Worm (Caenorhabditis elegans): ENCODE results near the gene srsx-34.

srsx-34 gene

DNA sequence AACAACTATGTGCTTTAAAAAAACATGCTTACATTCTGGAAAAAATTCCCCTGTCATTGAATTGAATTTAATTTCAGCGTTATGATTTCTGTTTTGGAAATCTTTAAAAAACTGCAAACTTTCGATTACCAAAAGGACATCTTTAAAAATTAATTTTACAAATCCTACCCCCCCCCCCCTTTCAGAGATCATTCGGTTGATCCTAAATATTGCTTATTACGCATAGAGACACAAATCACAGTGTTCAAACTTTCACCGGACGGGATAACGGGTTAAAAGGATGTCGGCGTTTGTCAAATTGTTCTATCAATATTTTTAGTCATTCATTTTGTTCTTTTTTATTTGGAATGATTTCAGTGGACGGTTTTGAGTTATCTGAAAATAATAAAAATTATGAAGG is 2.5 kb upstream of the srsx-34 start, which contains the start of gene C25E10.4:
TSS of gene C25E10.4 (plus strand) at position 301 of the 400 bp plus-strand sequence.
- no peak for TF ChIP-seq zag-1 (tag; optimal IDR thresholded peaks at IDR 0.05)
- TF ChIP-seq aly-2 (tag; optimal IDR thresholded peaks at IDR 0.05): no peak
- no peak for TF ChIP-seq nhr-6 (tag; optimal IDR thresholded peaks at IDR 0.05)
- no peak for TF ChIP-seq fos-1 (tag; optimal IDR thresholded peaks at IDR 0.05)
- no peak for TF ChIP-seq ztf-11 (tag; optimal IDR thresholded peaks at IDR 0.05)
- TF ChIP-seq lin-13 (GFP tag; optimal IDR thresholded peaks at IDR 0.05): no peak
- TF ChIP-seq egl-27 (tag; optimal IDR thresholded peaks at IDR 0.05): no peak
- TF ChIP-seq mdl-1 (tag; optimal IDR thresholded peaks at IDR 0.05): no peak
- no peak for TF ChIP-seq ztf-4 (tag; optimal IDR thresholded peaks at IDR 0.05)
- no peak for TF ChIP-seq ZK546.5 (tag; optimal IDR thresholded peaks at IDR 0.05)
- TF ChIP-seq peb-1 (tag; optimal IDR thresholded peaks at IDR 0.05): no peak
- TF ChIP-seq crh-2 (tag; optimal IDR thresholded peaks at IDR 0.05): no peak
- no peak for TF ChIP-seq nhr-77 (tag; optimal IDR thresholded peaks at IDR 0.05)
- no peak for TF ChIP-seq skn-1 (tag; optimal IDR thresholded peaks at IDR 0.05)
- TF ChIP-seq nhr-11 (tag; optimal IDR thresholded peaks at IDR 0.05): no peak
- no peak for TF ChIP-seq nhr-10 (tag; optimal IDR thresholded peaks at IDR 0.05)
- TF ChIP-seq elt-3 (tag; optimal IDR thresholded peaks at IDR 0.05): no peak
- TF ChIP-seq nhr-21 (tag; optimal IDR thresholded peaks at IDR 0.05): no peak
- no peak for TF ChIP-seq alr-1 (tag; optimal IDR thresholded peaks at IDR 0.05)
- TF ChIP-seq sma-3 (GFP tag; optimal IDR thresholded peaks at IDR 0.05): no peak

DNA sequence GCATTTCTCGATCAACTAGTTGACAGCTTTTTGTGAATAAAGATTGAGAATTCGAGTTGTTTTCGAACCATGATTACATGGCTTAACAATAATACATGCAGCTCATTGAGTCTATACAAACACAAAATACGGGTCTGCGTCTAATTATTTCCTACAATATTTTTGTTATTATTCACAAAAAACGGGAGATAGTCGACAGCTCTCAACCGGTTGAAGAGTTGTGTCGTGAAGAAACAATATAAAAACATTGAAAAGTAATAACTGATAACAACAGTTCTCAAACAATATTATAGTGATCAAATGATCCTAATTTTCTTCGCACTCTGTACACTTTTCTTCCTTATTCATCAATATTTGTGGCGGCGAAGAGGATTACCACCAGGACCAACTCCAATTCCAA is 5.2 kb downstream of the srsx-34 start, which contains the start of gene cyp-33B1:
TSS of gene cyp-33B1 (plus strand) at position 301 of the 400 bp plus-strand sequence.
- TF ChIP-seq gmeb-1 (tag; optimal IDR thresholded peaks at IDR 0.05): no peak
- TF ChIP-seq sem-4 (tag; optimal IDR thresholded peaks at IDR 0.05): no peak
- no peak for TF ChIP-seq elt-1 (tag; optimal IDR thresholded peaks at IDR 0.05)
- TF ChIP-seq sma-9 (GFP tag; optimal IDR thresholded peaks at IDR 0.05): no peak
- no peak for TF ChIP-seq sma-9 (tag; optimal IDR thresholded peaks at IDR 0.05)

DNA sequence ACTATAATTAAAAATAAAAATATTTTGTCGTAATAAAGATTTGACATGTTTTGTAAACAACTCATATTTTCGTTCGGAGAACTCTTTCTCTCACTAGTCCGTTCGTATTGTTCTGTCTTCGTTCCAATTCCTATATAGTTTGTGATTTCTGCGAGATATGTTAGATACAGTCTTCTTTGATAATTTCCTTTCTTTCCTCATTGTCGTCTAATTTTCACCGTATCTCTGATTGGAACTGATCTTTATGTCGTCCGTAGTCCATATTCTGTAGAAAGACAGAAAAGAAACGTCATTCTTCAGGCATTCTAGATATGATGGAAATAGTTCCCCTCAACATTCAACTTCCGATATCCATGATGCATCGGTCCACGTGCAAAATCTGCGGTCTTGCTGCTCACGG is 9.1 kb downstream of the srsx-34 start, which contains the start of gene nhr-30:
TSS of gene nhr-30 (plus strand) at position 301 of the 400 bp plus-strand sequence.
- TF ChIP-seq lin-11 (tag; optimal IDR thresholded peaks at IDR 0.05) (no peak), nhr-6 (tag; optimal IDR thresholded peaks at IDR 0.05) (no peak), nhr-25 (tag; optimal IDR thresholded peaks at IDR 0.05) (no peak), aly-2 (tag; optimal IDR thresholded peaks at IDR 0.05) (no peak), ztf-11 (tag; optimal IDR thresholded peaks at IDR 0.05) (no peak), snpc-4 (tag; optimal IDR thresholded peaks at IDR 0.05) (no peak), R02D3.7 (tag; optimal IDR thresholded peaks at IDR 0.05) (no peak), nhr-10 (tag; optimal IDR thresholded peaks at IDR 0.05) (no peak), ama-1 (optimal IDR thresholded peaks at IDR 0.05) (no peak), lin-13 (GFP tag; optimal IDR thresholded peaks at IDR 0.05) (no peak), peb-1 (tag; optimal IDR thresholded peaks at IDR 0.05) (no peak), mbf-1 (tag; optimal IDR thresholded peaks at IDR 0.05) (no peak), unc-55 (GFP tag; optimal IDR thresholded peaks at IDR 0.05) (no peak), mab-5 (tag; optimal IDR thresholded peaks at IDR 0.05) (no peak), ceh-82 (tag; optimal IDR thresholded peaks at IDR 0.05) (no peak), elt-1 (tag; optimal IDR thresholded peaks at IDR 0.05) (no peak), skn-1 (tag; optimal IDR thresholded peaks at IDR 0.05) (no peak), nhr-237 (tag; optimal IDR thresholded peaks at IDR 0.05) (no peak)

DNA sequence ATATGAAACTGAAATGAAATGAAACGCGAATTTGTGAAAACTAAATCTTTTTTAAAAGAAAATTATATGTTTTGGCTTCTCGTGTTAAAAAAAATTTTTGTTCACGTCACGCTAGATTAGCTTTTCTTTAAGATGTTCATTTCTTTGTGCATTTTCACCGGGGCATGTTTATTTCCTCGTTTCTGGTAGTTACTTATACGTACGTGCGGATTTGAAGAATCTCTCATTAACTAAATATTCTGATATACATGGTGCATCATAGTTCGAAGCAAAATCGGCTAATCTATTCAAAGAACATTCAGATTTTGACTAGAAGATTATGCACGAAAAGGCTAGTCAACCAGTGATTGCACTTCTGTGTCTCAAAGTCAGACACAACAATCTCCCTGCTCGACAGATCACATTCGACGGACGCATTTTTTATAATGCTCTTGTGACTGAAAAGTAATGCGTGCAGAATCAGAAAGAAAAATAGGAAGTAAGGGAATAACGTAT is 11.8 kb downstream of the srsx-34 start, which contains the start of gene C25E10.17:
TSS of gene C25E10.17 (minus strand) at position 51 of the 495 bp plus-strand sequence.
- TF ChIP-seq elt-1 (tag; optimal IDR thresholded peaks at IDR 0.05): no peak
- no peak for TF ChIP-seq nhr-6 (tag; optimal IDR thresholded peaks at IDR 0.05)
- peak; percentile 26 for TF ChIP-seq nhr-21 (tag; optimal IDR thresholded peaks at IDR 0.05)

DNA sequence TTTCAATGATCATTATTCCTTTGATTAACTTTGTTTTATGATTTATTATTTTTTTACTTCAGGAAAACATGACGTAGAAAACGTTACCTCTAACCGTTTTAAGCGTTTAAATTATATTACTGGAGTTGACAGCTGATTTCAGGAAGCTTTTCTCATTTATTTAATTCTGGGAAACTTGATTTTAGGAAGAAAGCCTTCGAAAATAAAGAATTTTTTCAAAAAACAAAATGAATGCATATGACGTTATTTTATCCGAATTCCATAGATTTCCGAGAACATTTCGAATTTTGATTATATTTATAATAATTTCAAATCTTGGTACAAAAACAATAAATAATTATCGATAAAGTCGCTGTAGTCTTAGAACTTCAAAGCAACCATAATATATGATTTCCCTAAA is 13.5 kb downstream of the srsx-34 start:
- TF ChIP-seq Y55F3AM.14 (GFP tag; optimal IDR thresholded peaks at IDR 0.05): no peak
- no peak for TF ChIP-seq skn-1 (tag; optimal IDR thresholded peaks at IDR 0.05)
- no peak for TF ChIP-seq ztf-4 (tag; optimal IDR thresholded peaks at IDR 0.05)
- TF ChIP-seq dmd-4 (tag; optimal IDR thresholded peaks at IDR 0.05): no peak
- no peak for TF ChIP-seq sma-9 (GFP tag; optimal IDR thresholded peaks at IDR 0.05)
- TF ChIP-seq sma-9 (tag; optimal IDR thresholded peaks at IDR 0.05): no peak
- TF ChIP-seq nhr-10 (tag; optimal IDR thresholded peaks at IDR 0.05): no peak
- TF ChIP-seq fos-1 (tag; optimal IDR thresholded peaks at IDR 0.05): no peak
- TF ChIP-seq zag-1 (tag; optimal IDR thresholded peaks at IDR 0.05): no peak
